Worm (Caenorhabditis elegans): ENCODE data around the gene soc-1.

- TF ChIP-seq nhr-11 (tag; optimal IDR thresholded peaks at IDR 0.05): no peak
- no peak for TF ChIP-seq mab-5 (tag; optimal IDR thresholded peaks at IDR 0.05)
- TF ChIP-seq unc-39 (tag; optimal IDR thresholded peaks at IDR 0.05): no peak
- no peak for TF ChIP-seq ama-1 (optimal IDR thresholded peaks at IDR 0.05)
- no peak for TF ChIP-seq nhr-237 (tag; optimal IDR thresholded peaks at IDR 0.05)
- TF ChIP-seq mdl-1 (tag; optimal IDR thresholded peaks at IDR 0.05): no peak
- no peak for TF ChIP-seq ceh-82 (tag; optimal IDR thresholded peaks at IDR 0.05)
- TF ChIP-seq unc-62 (GFP tag; optimal IDR thresholded peaks at IDR 0.05): no peak
- no peak for TF ChIP-seq elt-1 (tag; optimal IDR thresholded peaks at IDR 0.05)
- TF ChIP-seq ztf-11 (tag; optimal IDR thresholded peaks at IDR 0.05): no peak
Observed at ce11 chrV:4615802-4616201, 26.9 kb upstream of the soc-1 start, which contains the start of the genes Y61A9LA.10 and F54D11.4.
